Fruit fly (Drosophila melanogaster): ENCODE results near the gene AstCC.

DNA sequence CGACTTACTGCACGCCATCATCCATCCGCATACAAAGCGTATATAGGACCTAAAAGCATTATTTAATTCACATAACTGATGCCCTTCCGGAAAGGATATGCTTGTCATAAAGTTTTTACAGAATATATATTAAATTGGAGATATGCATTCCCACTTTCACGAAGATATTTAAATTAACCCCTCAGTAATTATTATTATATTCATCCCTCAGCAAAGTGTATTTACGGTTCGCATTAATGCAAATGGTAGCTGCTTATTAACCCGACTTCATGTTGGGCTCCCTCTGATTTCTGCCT lies 32.6 kb downstream of the AstCC start:
- peak; percentile 74 for TF ChIP-seq HLH106 (tag; optimal IDR thresholded peaks at IDR 0.05)
- peak; percentile 30 for TF ChIP-seq dmrt93B (GFP tag; optimal IDR thresholded peaks at IDR 0.05)
- no peak for TF ChIP-seq Myc (optimal IDR thresholded peaks at IDR 0.05)
- TF ChIP-seq Hr78 (GFP tag; optimal IDR thresholded peaks at IDR 0.05) = no peak
- TF ChIP-seq usp (GFP tag; optimal IDR thresholded peaks at IDR 0.05) = no peak
- peak in 1 of 2 experiments; percentile 24 for TF ChIP-seq foxo (GFP tag; optimal IDR thresholded peaks at IDR 0.05)

All from whole organism, wandering third instar larva.